Worm (Caenorhabditis elegans) whole organism, L2 larva: ENCODE results near the gene F59B8.1.

ENCODE experiments used
- C34F6.9 ChIP-seq: fragments of 150-350 bp; optimal IDR thresholded peaks from 2 replicates; lab custom pipeline; 2014; ENCODE audit warnings: missing biosample characterization, missing genetic modification characterization
- F13H6.1 ChIP-seq: sonication (generic microtip); optimal IDR thresholded peaks from 2 replicates; lab custom pipeline; 2016; ENCODE audit warnings: missing genetic modification characterization, missing compliant biosample characterization
- R02D3.7 ChIP-seq: fragments of 150-350 bp; optimal IDR thresholded peaks from 2 replicates; lab custom pipeline; 2014; ENCODE audit warnings: missing biosample characterization, missing genetic modification characterization
- Y55F3AM.14 ChIP-seq: fragments of 200-800 bp; sonication (Bioruptor generic); optimal IDR thresholded peaks from 2 replicates; lab custom pipeline; 2018; ENCODE audit warnings: mild to moderate bottlenecking, missing genetic modification characterization, missing compliant biosample characterization
- ZK546.5 ChIP-seq: sonication (generic microtip); optimal IDR thresholded peaks from 2 replicates; lab custom pipeline; 2017; ENCODE audit warnings: missing biosample characterization, missing genetic modification characterization
- alr-1 ChIP-seq: fragments of 150-350 bp; optimal IDR thresholded peaks from 2 replicates; lab custom pipeline; 2014; ENCODE audit warnings: missing biosample characterization, missing genetic modification characterization
- aly-2 ChIP-seq: fragments of 150-350 bp; optimal IDR thresholded peaks from 2 replicates; lab custom pipeline; 2014; ENCODE audit warnings: missing biosample characterization, missing genetic modification characterization
- ama-1 ChIP-seq: fragments of 150-350 bp; optimal IDR thresholded peaks from 2 replicates; lab custom pipeline; 2018; ENCODE audit warnings: inconsistent platforms
- blmp-1 ChIP-seq: sonication (generic microtip); optimal IDR thresholded peaks from 2 replicates; lab custom pipeline; 2017; ENCODE audit warnings: missing genetic modification characterization, mild to moderate bottlenecking, missing compliant biosample characterization, antibody characterized with exemption, moderate library complexity; ENCODE audit not compliant: insufficient read depth
- ceh-16 ChIP-seq: fragments of 150-350 bp; optimal IDR thresholded peaks from 2 replicates; lab custom pipeline; 2014; ENCODE audit warnings: missing biosample characterization, missing genetic modification characterization
- ceh-82 ChIP-seq: fragments of 150-350 bp; optimal IDR thresholded peaks from 2 replicates; lab custom pipeline; 2014; ENCODE audit warnings: missing biosample characterization, missing genetic modification characterization
- crh-2 ChIP-seq: sonication (generic microtip); optimal IDR thresholded peaks from 2 replicates; lab custom pipeline; 2017; ENCODE audit warnings: missing biosample characterization, missing genetic modification characterization
- dmd-4 ChIP-seq: sonication (generic microtip); optimal IDR thresholded peaks from 2 replicates; lab custom pipeline; 2017; ENCODE audit warnings: missing biosample characterization, missing genetic modification characterization
- egl-27 ChIP-seq: sonication (generic microtip); optimal IDR thresholded peaks from 3 replicates; lab custom pipeline; 2017; ENCODE audit warnings: missing biosample characterization, missing genetic modification reagents, missing genetic modification characterization
- elt-1 ChIP-seq: fragments of 150-350 bp; optimal IDR thresholded peaks from 2 replicates; lab custom pipeline; 2014; ENCODE audit warnings: missing biosample characterization, missing genetic modification characterization
- elt-3 ChIP-seq: sonication (generic microtip); optimal IDR thresholded peaks from 2 replicates; lab custom pipeline; 2017; ENCODE audit warnings: missing biosample characterization, missing genetic modification characterization
- fos-1 ChIP-seq: fragments of 150-350 bp; optimal IDR thresholded peaks from 2 replicates; lab custom pipeline; 2014; ENCODE audit warnings: missing biosample characterization, missing genetic modification characterization
- gmeb-1 ChIP-seq: fragments of 150-350 bp; optimal IDR thresholded peaks from 2 replicates; lab custom pipeline; 2014; ENCODE audit warnings: missing biosample characterization, missing genetic modification characterization
- lin-13 ChIP-seq: fragments of 150-350 bp; optimal IDR thresholded peaks from 2 replicates; lab custom pipeline; 2014; ENCODE audit warnings: missing biosample characterization, missing genetic modification reagents, missing genetic modification characterization
- lin-39 ChIP-seq: fragments of 150-350 bp; optimal IDR thresholded peaks from 2 replicates; lab custom pipeline; 2014; ENCODE audit warnings: missing biosample characterization, missing genetic modification reagents, missing genetic modification characterization
- mab-5 ChIP-seq: fragments of 150-350 bp; optimal IDR thresholded peaks from 2 replicates; lab custom pipeline; 2014; ENCODE audit warnings: missing biosample characterization, missing genetic modification characterization
- mdl-1 ChIP-seq, 2 experiments: fragments of 150-350 bp in 1 of 2; sonication (generic microtip) in 1 of 2; optimal IDR thresholded peaks; 2 replicates each; lab custom pipeline; 2017; ENCODE audit warnings: missing biosample characterization in 2 of 2, missing genetic modification characterization in 2 of 2
- nhr-10 ChIP-seq: sonication (generic microtip); optimal IDR thresholded peaks from 2 replicates; lab custom pipeline; 2017; ENCODE audit warnings: missing biosample characterization, missing genetic modification characterization
- nhr-12 ChIP-seq: fragments of 150-350 bp; optimal IDR thresholded peaks from 2 replicates; lab custom pipeline; 2014; ENCODE audit warnings: missing biosample characterization, missing genetic modification characterization
- nhr-129 ChIP-seq: fragments of 150-350 bp; optimal IDR thresholded peaks from 2 replicates; lab custom pipeline; 2014; ENCODE audit warnings: missing biosample characterization, missing genetic modification characterization
- nhr-21 ChIP-seq: fragments of 150-350 bp; optimal IDR thresholded peaks from 2 replicates; lab custom pipeline; 2014; ENCODE audit warnings: missing biosample characterization, missing genetic modification characterization
- nhr-23 ChIP-seq: fragments of 150-350 bp; optimal IDR thresholded peaks from 2 replicates; lab custom pipeline; 2014; ENCODE audit warnings: missing biosample characterization, missing genetic modification reagents, missing genetic modification characterization
- nhr-237 ChIP-seq: fragments of 150-350 bp; optimal IDR thresholded peaks from 2 replicates; lab custom pipeline; 2014; ENCODE audit warnings: missing biosample characterization, missing genetic modification characterization
- nhr-25 ChIP-seq: fragments of 150-350 bp; sonication (generic microtip); optimal IDR thresholded peaks from 3 replicates; lab custom pipeline; 2014; ENCODE audit warnings: missing biosample characterization, missing genetic modification characterization
- nhr-6 ChIP-seq: fragments of 150-350 bp; optimal IDR thresholded peaks from 2 replicates; lab custom pipeline; 2014; ENCODE audit warnings: missing biosample characterization, missing genetic modification characterization
- nhr-77 ChIP-seq: fragments of 150-350 bp; optimal IDR thresholded peaks from 2 replicates; lab custom pipeline; 2014; ENCODE audit warnings: missing biosample characterization, missing genetic modification characterization
- peb-1 ChIP-seq: fragments of 150-350 bp; optimal IDR thresholded peaks from 2 replicates; lab custom pipeline; 2014; ENCODE audit warnings: missing biosample characterization, missing genetic modification characterization
- sem-4 ChIP-seq: fragments of 150-350 bp; optimal IDR thresholded peaks from 2 replicates; lab custom pipeline; 2014; ENCODE audit warnings: missing biosample characterization, missing genetic modification reagents, missing genetic modification characterization
- skn-1 ChIP-seq: sonication (generic microtip); optimal IDR thresholded peaks from 2 replicates; lab custom pipeline; 2017; ENCODE audit warnings: missing biosample characterization, missing genetic modification characterization
- sma-9 ChIP-seq, 2 experiments: fragments of 150-350 bp in 1 of 2; sonication (generic microtip) in 1 of 2; optimal IDR thresholded peaks; 2 replicates each; lab custom pipeline; 2014 to 2016; ENCODE audit warnings: missing genetic modification characterization in 2 of 2, mild to moderate bottlenecking in 1 of 2, missing biosample characterization in 1 of 2, missing compliant biosample characterization in 1 of 2, missing genetic modification reagents in 1 of 2, moderate library complexity in 1 of 2
- snpc-4 ChIP-seq: fragments of 150-350 bp; optimal IDR thresholded peaks from 2 replicates; lab custom pipeline; 2014; ENCODE audit warnings: missing biosample characterization, missing genetic modification characterization
- unc-39 ChIP-seq: fragments of 150-350 bp; optimal IDR thresholded peaks from 2 replicates; lab custom pipeline; 2014; ENCODE audit warnings: missing biosample characterization, missing genetic modification characterization
- unc-55 ChIP-seq: fragments of 150-350 bp; sonication (generic microtip); optimal IDR thresholded peaks from 3 replicates; lab custom pipeline; 2014; ENCODE audit warnings: missing biosample characterization, missing genetic modification reagents, missing genetic modification characterization
- zag-1 ChIP-seq: fragments of 150-350 bp; optimal IDR thresholded peaks from 2 replicates; lab custom pipeline; 2014; ENCODE audit warnings: missing biosample characterization, missing genetic modification characterization
- ztf-1 ChIP-seq: fragments of 200-800 bp; sonication (Bioruptor generic); conservative IDR thresholded peaks from 2 replicates; pipeline ENCODE4 v1.3.6; 2022; ENCODE audit warnings: missing genetic modification characterization, missing compliant biosample characterization
- ztf-11 ChIP-seq: sonication (generic microtip); optimal IDR thresholded peaks from 2 replicates; lab custom pipeline; 2017; ENCODE audit warnings: missing biosample characterization, missing genetic modification characterization
- ztf-4 ChIP-seq: fragments of 150-350 bp; optimal IDR thresholded peaks from 2 replicates; lab custom pipeline; 2014; ENCODE audit warnings: missing biosample characterization, missing genetic modification characterization

Gene F59B8.1

ce11 chrIV:9464345-9464783 is 36.3 kb downstream of the F59B8.1 start:
- peak; percentile 78 for TF ChIP-seq snpc-4 (tag; lab: Kevin White, UChicago)
- peak; percentile 20 for TF ChIP-seq ama-1
- TF ChIP-seq aly-2 (tag; lab: Kevin White, UChicago), result no peak

- TF ChIP-seq ama-1 (no peak), nhr-25 (tag; lab: Kevin White, UChicago) (no peak), aly-2 (tag; lab: Kevin White, UChicago) (no peak), unc-55 (GFP tag; lab: Kevin White, UChicago) (no peak), dmd-4 (tag; lab: Kevin White, UChicago) (no peak), skn-1 (tag; lab: Kevin White, UChicago) (no peak), nhr-6 (no peak), nhr-129 (tag; lab: Kevin White, UChicago) (no peak), lin-13 (GFP tag; lab: Kevin White, UChicago) (no peak), mab-5 (tag; lab: Kevin White, UChicago) (no peak), alr-1 (tag; lab: Kevin White, UChicago) (no peak), ceh-82 (tag; lab: Kevin White, UChicago) (no peak), nhr-12 (tag; lab: Kevin White, UChicago) (no peak), ZK546.5 (tag; lab: Kevin White, UChicago) (no peak), ztf-4 (no peak), nhr-10 (no peak), sem-4 (tag; lab: Kevin White, UChicago) (no peak), elt-1 (no peak), lin-39 (no peak), R02D3.7 (tag; lab: Kevin White, UChicago) (no peak)
These were observed 39.4 kb downstream of the F59B8.1 start, which contains the start of gene F38E11.6 for ce11 chrIV:9467418-9467817. F38E11.6 (minus strand) TSS chrIV:9467518.

- peak; percentile 7 for TF ChIP-seq sma-9 (GFP tag; optimal IDR thresholded peaks at IDR 0.05; lab: Kevin White, UChicago)
- no peak for TF ChIP-seq sma-9 (tag; optimal IDR thresholded peaks at IDR 0.05; lab: Kevin White, UChicago)
- TF ChIP-seq elt-3, result no peak
- TF ChIP-seq ama-1, result no peak
These were observed 41.2 kb downstream of the F59B8.1 start for ce11 chrIV:9469293-9469692.

- peak; percentile 65 for TF ChIP-seq nhr-21
- TF ChIP-seq crh-2, result peak; percentile 3
- TF ChIP-seq lin-39, result no peak
- TF ChIP-seq mab-5 (tag; lab: Kevin White, UChicago), result peak; percentile 13
- TF ChIP-seq elt-3, result no peak
- TF ChIP-seq ceh-16 (tag; lab: Kevin White, UChicago), result peak; percentile 22
- TF ChIP-seq F13H6.1 (tag; lab: Kevin White, UChicago), result no peak
- TF ChIP-seq blmp-1, result peak; percentile 44
- peak; percentile 78 for TF ChIP-seq Y55F3AM.14
- no peak for TF ChIP-seq nhr-10
- no peak for TF ChIP-seq nhr-23
- no peak for TF ChIP-seq sem-4 (tag; lab: Kevin White, UChicago)
- peak; percentile 41 for TF ChIP-seq nhr-25 (tag; lab: Kevin White, UChicago)
- peak; percentile 86 for TF ChIP-seq sma-9 (GFP tag; optimal IDR thresholded peaks at IDR 0.05; lab: Kevin White, UChicago)
- TF ChIP-seq sma-9 (tag; optimal IDR thresholded peaks at IDR 0.05; lab: Kevin White, UChicago), result no peak
- TF ChIP-seq unc-39 (tag; lab: Kevin White, UChicago), result no peak
- TF ChIP-seq R02D3.7 (tag; lab: Kevin White, UChicago), result no peak
- TF ChIP-seq ztf-11 (tag; lab: Kevin White, UChicago), result no peak
- peak; percentile 37 for TF ChIP-seq C34F6.9 (tag; lab: Kevin White, UChicago)
- TF ChIP-seq nhr-129 (tag; lab: Kevin White, UChicago), result peak; percentile 51
- no peak for TF ChIP-seq snpc-4 (tag; lab: Kevin White, UChicago)
- peak; percentile 58 for TF ChIP-seq fos-1 (tag; lab: Kevin White, UChicago)
- TF ChIP-seq gmeb-1 (tag; lab: Kevin White, UChicago), result no peak
- TF ChIP-seq lin-13 (GFP tag; lab: Kevin White, UChicago), result no peak
- no peak for TF ChIP-seq ztf-4
- TF ChIP-seq ama-1, result no peak
- no peak for TF ChIP-seq ZK546.5 (tag; lab: Kevin White, UChicago)
- TF ChIP-seq zag-1 (tag; lab: Kevin White, UChicago), result no peak
- no peak for TF ChIP-seq ztf-1
- TF ChIP-seq nhr-77, result no peak
- TF ChIP-seq unc-55 (GFP tag; lab: Kevin White, UChicago), result no peak
- TF ChIP-seq nhr-6, result no peak
- no peak for TF ChIP-seq nhr-12 (tag; lab: Kevin White, UChicago)
- TF ChIP-seq ceh-82 (tag; lab: Kevin White, UChicago), result no peak
- TF ChIP-seq dmd-4 (tag; lab: Kevin White, UChicago), result no peak
- no peak for TF ChIP-seq egl-27 (tag; lab: Kevin White, UChicago)
- TF ChIP-seq elt-1, result no peak
- TF ChIP-seq nhr-237 (tag; lab: Kevin White, UChicago), result no peak
- no peak for TF ChIP-seq mdl-1 (tag; optimal IDR thresholded peaks at IDR 0.05; lab: Kevin White, UChicago)
- TF ChIP-seq skn-1 (tag; lab: Kevin White, UChicago), result no peak
- no peak for TF ChIP-seq peb-1
- no peak for TF ChIP-seq alr-1 (tag; lab: Kevin White, UChicago)
These were observed 49.3 kb downstream of the F59B8.1 start, which contains the start of gene wrt-3 for ce11 chrIV:9477135-9477928. wrt-3 (minus strand) TSS chrIV:9477456.
